Fruit fly (Drosophila melanogaster): ENCODE data around the gene OtopLc.

DNA sequence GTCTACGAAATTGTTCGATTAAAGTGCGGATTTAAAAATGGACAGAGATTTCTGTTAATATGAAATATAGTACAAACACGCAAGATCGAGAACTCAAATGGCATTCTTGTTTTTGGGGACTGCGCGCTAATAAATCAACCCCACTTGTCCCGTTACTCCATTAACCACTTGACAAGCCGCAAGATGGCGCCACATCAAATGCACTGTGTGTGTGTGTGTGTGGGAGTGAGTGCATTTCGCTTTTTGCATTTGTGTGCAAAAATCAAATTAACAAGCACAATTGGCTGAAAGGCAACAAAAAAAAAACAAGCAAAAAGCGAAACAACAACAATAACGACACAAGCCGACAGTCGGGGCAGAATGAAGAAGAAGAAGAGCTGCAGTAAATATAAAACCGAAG is 55.0 kb downstream of the OtopLc start:
- TF ChIP-seq CG1620 (GFP tag; optimal IDR thresholded peaks at IDR 0.05) (no peak), CG11617 (GFP tag; optimal IDR thresholded peaks at IDR 0.05) (no peak), Hr96 (GFP tag; optimal IDR thresholded peaks at IDR 0.05) (no peak), CG7101 (tag; optimal IDR thresholded peaks at IDR 0.05) (no peak), ovo (GFP tag; optimal IDR thresholded peaks at IDR 0.05) (no peak), CG14711 (tag; optimal IDR thresholded peaks at IDR 0.05) (no peak)
